Fruit fly (Drosophila melanogaster) whole organism, embryonic: ENCODE measurements around the gene sws.
A peak's percentile ranks its signal among the peaks of the same experiment; 100 is the strongest.

Experiments
- CG10209 ChIP-seq: fragments of 200-800 bp; sonication (Bioruptor generic); optimal IDR thresholded peaks from 3 replicates; lab custom pipeline; 2017; ENCODE audit warnings: missing biosample characterization, mild to moderate bottlenecking, missing genetic modification characterization, missing genetic modification reagents
- CG10543 ChIP-seq: fragments of 200-800 bp; sonication (Bioruptor generic); optimal IDR thresholded peaks from 3 replicates; lab custom pipeline; 2017; ENCODE audit warnings: missing biosample characterization, mild to moderate bottlenecking, missing genetic modification characterization, moderate library complexity
- CG11085 ChIP-seq: fragments of 200-800 bp; sonication (Bioruptor generic); IDR thresholded peaks from 2 replicates; pipeline ENCODE4 v1.3.6; 2022; ENCODE audit warnings: missing biosample characterization, missing genetic modification characterization
- CG12155 ChIP-seq: fragments of 200-800 bp; sonication (Bioruptor generic); optimal IDR thresholded peaks from 3 replicates; lab custom pipeline; 2016; ENCODE audit warnings: missing biosample characterization, missing genetic modification characterization
- CG12219 ChIP-seq: fragments of 200-800 bp; sonication (Bioruptor generic); optimal IDR thresholded peaks from 3 replicates; lab custom pipeline; 2018; ENCODE audit warnings: missing biosample characterization, mild to moderate bottlenecking, missing genetic modification characterization
- CG13775 ChIP-seq: fragments of 200-800 bp; sonication (Bioruptor generic); optimal IDR thresholded peaks from 3 replicates; lab custom pipeline; 2017; ENCODE audit warnings: missing biosample characterization, mild to moderate bottlenecking, missing genetic modification characterization
- CG14965 ChIP-seq: fragments of 200-800 bp; sonication (Bioruptor generic); optimal IDR thresholded peaks from 2 replicates; lab custom pipeline; 2016; ENCODE audit warnings: missing biosample characterization, missing genetic modification characterization, borderline replicate concordance
- CG1602 ChIP-seq: fragments of 200-800 bp; sonication (Bioruptor generic); optimal IDR thresholded peaks from 3 replicates; lab custom pipeline; 2016; ENCODE audit warnings: missing biosample characterization, missing genetic modification characterization
- CG1603 ChIP-seq: fragments of 200-800 bp; sonication (Bioruptor generic); optimal IDR thresholded peaks from 2 replicates; lab custom pipeline; 2019; ENCODE audit warnings: missing biosample characterization, mild to moderate bottlenecking, missing genetic modification characterization, moderate library complexity
- CG17802 ChIP-seq: fragments of 200-800 bp; sonication (Bioruptor generic); optimal IDR thresholded peaks from 2 replicates; lab custom pipeline; 2018; ENCODE audit warnings: missing biosample characterization, mild to moderate bottlenecking, missing genetic modification characterization, moderate library complexity
- CG2116 ChIP-seq: fragments of 200-800 bp; sonication (Bioruptor generic); optimal IDR thresholded peaks from 3 replicates; lab custom pipeline; 2018; ENCODE audit warnings: missing biosample characterization, mild to moderate bottlenecking, missing genetic modification characterization
- CG2120 ChIP-seq: fragments of 200-800 bp; sonication (Bioruptor generic); optimal IDR thresholded peaks from 3 replicates; lab custom pipeline; 2016; ENCODE audit warnings: missing biosample characterization, missing genetic modification characterization
- CG2678 ChIP-seq: fragments of 200-800 bp; sonication (Bioruptor generic); optimal IDR thresholded peaks from 3 replicates; lab custom pipeline; 2019; ENCODE audit warnings: missing biosample characterization, mild to moderate bottlenecking, missing genetic modification characterization, moderate library complexity
- CG3065 ChIP-seq: fragments of 200-800 bp; sonication (Bioruptor generic); optimal IDR thresholded peaks from 2 replicates; lab custom pipeline; 2016; ENCODE audit warnings: missing biosample characterization, missing genetic modification characterization
- CG31224 ChIP-seq: fragments of 200-800 bp; sonication (Bioruptor generic); IDR thresholded peaks from 2 replicates; pipeline ENCODE4 v1.3.6; 2022; ENCODE audit warnings: missing biosample characterization, missing genetic modification characterization
- CG32532 ChIP-seq: fragments of 200-800 bp; sonication (Bioruptor generic); IDR thresholded peaks from 2 replicates; pipeline ENCODE4 v1.3.6; 2022; ENCODE audit warnings: missing biosample characterization, missing genetic modification characterization
- CG3407 ChIP-seq: fragments of 200-800 bp; sonication (Bioruptor generic); optimal IDR thresholded peaks from 2 replicates; lab custom pipeline; 2018; ENCODE audit warnings: missing biosample characterization, mild to moderate bottlenecking, missing genetic modification characterization
- CG34422 ChIP-seq: fragments of 200-800 bp; sonication (Bioruptor generic); IDR thresholded peaks from 3 replicates; pipeline ENCODE4 v1.3.6; 2022; ENCODE audit warnings: missing biosample characterization, missing genetic modification characterization
- CG42726 ChIP-seq: fragments of 200-800 bp; sonication (Bioruptor generic); IDR thresholded peaks from 2 replicates; pipeline ENCODE4 v1.3.6; 2022; ENCODE audit warnings: missing biosample characterization, missing genetic modification characterization; ENCODE audit not compliant: partially characterized antibody
- CG4617 ChIP-seq: fragments of 200-800 bp; sonication (Bioruptor generic); optimal IDR thresholded peaks from 3 replicates; lab custom pipeline; 2016; ENCODE audit warnings: missing biosample characterization, missing genetic modification characterization, borderline replicate concordance
- CG4820 ChIP-seq: fragments of 200-800 bp; sonication (Bioruptor generic); optimal IDR thresholded peaks from 3 replicates; lab custom pipeline; 2016; ENCODE audit warnings: missing biosample characterization, missing genetic modification characterization
- CG7987 ChIP-seq: fragments of 200-800 bp; sonication (Bioruptor generic); optimal IDR thresholded peaks from 2 replicates; lab custom pipeline; 2018; ENCODE audit warnings: missing biosample characterization, mild to moderate bottlenecking, missing genetic modification characterization, moderate library complexity
- CG9876 ChIP-seq: fragments of 200-800 bp; sonication (Bioruptor generic); optimal IDR thresholded peaks from 2 replicates; lab custom pipeline; 2016; ENCODE audit warnings: missing biosample characterization, missing genetic modification characterization
- CrebB ChIP-seq: fragments of 200-800 bp; sonication (Bioruptor generic); optimal IDR thresholded peaks from 3 replicates; lab custom pipeline; 2018; ENCODE audit warnings: missing biosample characterization, mild to moderate bottlenecking, missing genetic modification characterization
- D ChIP-seq, 2 experiments: fragments of 200-800 bp in 1 of 2; fragments of >200 bp in 1 of 2; sonication (Bioruptor generic) in 1 of 2; optimal IDR thresholded peaks; 2 replicates in 1 of 2; 3 replicates in 1 of 2; lab custom pipeline; 2017; ENCODE audit warnings: mild to moderate bottlenecking in 1 of 2, missing biosample characterization in 1 of 2, missing genetic modification characterization in 1 of 2, missing genetic modification reagents in 1 of 2
- Gug ChIP-seq: fragments of 200-800 bp; sonication (Bioruptor generic); IDR thresholded peaks from 4 replicates; pipeline ENCODE4 v1.3.6; 2022; ENCODE audit warnings: missing biosample characterization, missing genetic modification characterization
- Hr3 ChIP-seq: fragments of 200-800 bp; sonication (Bioruptor generic); optimal IDR thresholded peaks from 3 replicates; lab custom pipeline; 2016; ENCODE audit warnings: missing biosample characterization, missing genetic modification characterization
- Max ChIP-seq: fragments of 200-800 bp; sonication (Bioruptor generic); optimal IDR thresholded peaks from 2 replicates; lab custom pipeline; 2016; ENCODE audit warnings: missing biosample characterization, mild to moderate bottlenecking, missing genetic modification characterization
- Xrp1 ChIP-seq: fragments of 200-800 bp; sonication (Bioruptor generic); IDR thresholded peaks from 2 replicates; pipeline ENCODE4 v1.3.6; 2022; ENCODE audit warnings: missing biosample characterization, missing genetic modification characterization
- abd-A ChIP-seq: fragments of 200-800 bp; sonication (Bioruptor generic); optimal IDR thresholded peaks from 3 replicates; lab custom pipeline; 2019; ENCODE audit warnings: missing biosample characterization, mild to moderate bottlenecking, missing genetic modification characterization, moderate library complexity
- br ChIP-seq: fragments of >200 bp; optimal IDR thresholded peaks from 2 replicates; lab custom pipeline; 2017
- cad ChIP-seq: fragments of >200 bp; optimal IDR thresholded peaks from 2 replicates; lab custom pipeline; 2017; ENCODE audit warnings: missing biosample characterization, missing genetic modification characterization
- crol ChIP-seq: fragments of 200-800 bp; sonication (Bioruptor generic); IDR thresholded peaks from 2 replicates; pipeline ENCODE4 v1.3.6; 2022; ENCODE audit warnings: missing biosample characterization, missing genetic modification characterization
- kay ChIP-seq: fragments of 200-800 bp; sonication (Bioruptor generic); optimal IDR thresholded peaks from 2 replicates; lab custom pipeline; 2016; ENCODE audit warnings: missing biosample characterization, missing genetic modification characterization
- klu ChIP-seq: fragments of 200-800 bp; sonication (Bioruptor generic); IDR thresholded peaks from 2 replicates; pipeline ENCODE4 v1.3.6; 2022; ENCODE audit warnings: missing biosample characterization, missing genetic modification characterization
- luna ChIP-seq: fragments of 200-800 bp; sonication (Bioruptor generic); optimal IDR thresholded peaks from 2 replicates; lab custom pipeline; 2016; ENCODE audit warnings: missing biosample characterization, missing genetic modification characterization
- maf-S ChIP-seq: fragments of 200-800 bp; sonication (Bioruptor generic); optimal IDR thresholded peaks from 2 replicates; lab custom pipeline; 2016; ENCODE audit warnings: missing biosample characterization, missing genetic modification characterization
- mam ChIP-seq: fragments of 200-800 bp; sonication (Bioruptor generic); optimal IDR thresholded peaks from 3 replicates; lab custom pipeline; 2016; ENCODE audit warnings: missing biosample characterization, missing genetic modification characterization
- p53 ChIP-seq: fragments of 200-800 bp; sonication (Bioruptor generic); optimal IDR thresholded peaks from 2 replicates; lab custom pipeline; 2016; ENCODE audit warnings: missing biosample characterization, missing genetic modification characterization
- pb ChIP-seq: fragments of 200-800 bp; sonication (Bioruptor generic); optimal IDR thresholded peaks from 3 replicates; lab custom pipeline; 2016; ENCODE audit warnings: missing biosample characterization, missing genetic modification characterization
- phol ChIP-seq: fragments of 200-800 bp; sonication (Bioruptor generic); optimal IDR thresholded peaks from 3 replicates; lab custom pipeline; 2018; ENCODE audit warnings: missing biosample characterization, mild to moderate bottlenecking, missing genetic modification characterization, moderate library complexity
- prd ChIP-seq, 3 experiments: fragments of >200 bp in 2 of 3; fragments of 200-800 bp in 1 of 3; sonication (Bioruptor generic) in 1 of 3; optimal IDR thresholded peaks in 2 of 3; IDR thresholded peaks in 1 of 3; 2 replicates in 2 of 3; 3 replicates in 1 of 3; pipeline versions ENCODE4 v1.3.6 to Lab custom; 2017 to 2022; ENCODE audit warnings: missing biosample characterization in 1 of 3, missing genetic modification characterization in 1 of 3
- pum ChIP-seq: fragments of 200-800 bp; sonication (Bioruptor generic); optimal IDR thresholded peaks from 2 replicates; lab custom pipeline; 2016; ENCODE audit warnings: missing biosample characterization, missing genetic modification characterization
- sna ChIP-seq: fragments of 200-800 bp; sonication (Bioruptor generic); IDR thresholded peaks from 2 replicates; pipeline ENCODE4 v1.3.6; 2022; ENCODE audit warnings: missing biosample characterization, missing genetic modification characterization; ENCODE audit not compliant: partially characterized antibody
- stc ChIP-seq: fragments of 200-800 bp; sonication (Bioruptor generic); IDR thresholded peaks from 2 replicates; pipeline ENCODE4 v1.3.6; 2022; ENCODE audit warnings: missing biosample characterization, missing genetic modification characterization
- tgo ChIP-seq: fragments of 200-800 bp; sonication (Bioruptor generic); IDR thresholded peaks from 3 replicates; pipeline ENCODE4 v1.3.6; 2022; ENCODE audit warnings: missing biosample characterization, missing genetic modification characterization
- tna ChIP-seq: fragments of 200-800 bp; sonication (Bioruptor generic); IDR thresholded peaks from 2 replicates; pipeline ENCODE4 v1.3.6; 2022; ENCODE audit warnings: missing biosample characterization, missing genetic modification characterization; ENCODE audit not compliant: partially characterized antibody
- zen2 ChIP-seq: fragments of 200-800 bp; sonication (Bioruptor generic); IDR thresholded peaks from 3 replicates; pipeline ENCODE4 v1.3.6; 2022; ENCODE audit warnings: missing biosample characterization, missing genetic modification characterization; ENCODE audit not compliant: partially characterized antibody
- zf30C ChIP-seq: fragments of 200-800 bp; sonication (Bioruptor generic); optimal IDR thresholded peaks from 3 replicates; lab custom pipeline; 2018; ENCODE audit warnings: missing biosample characterization, mild to moderate bottlenecking, missing genetic modification characterization

The sws gene

dm6 chrX:7955890-7956289 lies 12.1 kb downstream of the sws start, which contains the start of the genes CG15332 and CG15330 (continued):
- TF ChIP-seq CG3407 (no peak), br (lab: Kevin White, UChicago) (no peak), CG12219 (no peak), CG2116 (GFP tag; lab: Kevin White, UChicago) (no peak), CG2120 (no peak), CG10209 (GFP tag; lab: Kevin White, UChicago) (no peak), CG17802 (tag; lab: Kevin White, UChicago) (no peak)

dm6 chrX:7946858-7947313 lies 21.1 kb downstream of the sws start, which contains the start of gene orion:
orion (minus strand) TSS chrX:7946908.
- peak; percentile 44; the same call in 1 of the 3 replicates for TF ChIP-seq CG34422
- TF ChIP-seq pb: no peak
- TF ChIP-seq phol: no peak
- no peak for TF ChIP-seq CG2678
- peak; percentile 51 for TF ChIP-seq CG7987 (GFP tag; lab: Kevin White, UChicago)
- TF ChIP-seq CG1603 (tag; lab: Kevin White, UChicago): no peak
- TF ChIP-seq crol (GFP tag; lab: Robert Waterston, UW): peak; percentile 95
- no peak for TF ChIP-seq CG14965 (GFP tag; lab: Kevin White, UChicago)
- TF ChIP-seq sna (GFP tag; lab: Robert Waterston, UW): peak; percentile 69
- peak; percentile 66 for TF ChIP-seq CG10543 (GFP tag; lab: Kevin White, UChicago)
- TF ChIP-seq klu: no peak
- no peak for TF ChIP-seq prd (optimal IDR thresholded peaks at IDR 0.05; lab: Kevin White, UChicago)
- TF ChIP-seq prd (GFP tag; IDR thresholded peaks at IDR 0.05; lab: Robert Waterston, UW): peak; percentile 20; the same call in 1 of the 3 replicates
- TF ChIP-seq Hr3: no peak
- TF ChIP-seq tgo (GFP tag; lab: Robert Waterston, UW): peak; percentile 22; the same call in 1 of the 3 replicates
- no peak for TF ChIP-seq CG1602 (GFP tag; lab: Kevin White, UChicago)
- no peak for TF ChIP-seq D (optimal IDR thresholded peaks at IDR 0.05; lab: Kevin White, UChicago)
- TF ChIP-seq D (GFP tag; optimal IDR thresholded peaks at IDR 0.05; lab: Kevin White, UChicago): peak; percentile 9
- no peak for TF ChIP-seq CG31224
- peak; percentile 26; the same call in 1 of the 2 replicates for TF ChIP-seq stc (GFP tag; lab: Robert Waterston, UW)
- no peak for TF ChIP-seq Max (GFP tag; lab: Kevin White, UChicago)
- no peak for TF ChIP-seq cad (GFP tag; lab: Kevin White, UChicago)
- TF ChIP-seq CG32532 (GFP tag; lab: Robert Waterston, UW): peak; percentile 31; the same call in 1 of the 2 replicates
- TF ChIP-seq CG9876 (GFP tag; lab: Kevin White, UChicago): no peak
- peak; percentile 9 for TF ChIP-seq zf30C (GFP tag; lab: Kevin White, UChicago)
- no peak for TF ChIP-seq CG11085
- no peak for TF ChIP-seq CG4820 (GFP tag; lab: Kevin White, UChicago)
- TF ChIP-seq CrebB (tag; lab: Kevin White, UChicago): peak; percentile 5
- peak; percentile 45; the same call in 1 of the 2 replicates for TF ChIP-seq Xrp1 (GFP tag; lab: Robert Waterston, UW)
- peak; percentile 62; the same call in 1 of the 2 replicates for TF ChIP-seq CG42726
- TF ChIP-seq maf-S (GFP tag; lab: Kevin White, UChicago): no peak
- TF ChIP-seq p53 (GFP tag; lab: Kevin White, UChicago): no peak
- TF ChIP-seq kay (GFP tag; lab: Kevin White, UChicago): no peak
- TF ChIP-seq mam: no peak
- peak; percentile 55; the same call in 1 of the 3 replicates for TF ChIP-seq zen2 (GFP tag; lab: Robert Waterston, UW)
- TF ChIP-seq CG12155 (GFP tag; lab: Kevin White, UChicago): peak; percentile 67
- TF ChIP-seq tna: peak; percentile 75
- peak; percentile 11 for TF ChIP-seq CG13775 (GFP tag; lab: Kevin White, UChicago)
- no peak for TF ChIP-seq Gug (GFP tag; lab: Robert Waterston, UW)
- no peak for TF ChIP-seq CG4617 (GFP tag; lab: Kevin White, UChicago)
- TF ChIP-seq luna (GFP tag; lab: Kevin White, UChicago): no peak
- no peak for TF ChIP-seq CG3065 (GFP tag; lab: Kevin White, UChicago)
- TF ChIP-seq pum (GFP tag; lab: Kevin White, UChicago): no peak
- TF ChIP-seq abd-A: no peak
